Fruit fly (Drosophila melanogaster) whole organism, embryonic: ENCODE data around the gene CG6296.

Experiments
- CG10267 ChIP-seq: fragments of 200-800 bp; sonication (Bioruptor generic); optimal IDR thresholded peaks from 2 replicates; lab custom pipeline; 2018; ENCODE audit warnings: missing biosample characterization, mild to moderate bottlenecking, missing genetic modification characterization, moderate library complexity
- CG10431 ChIP-seq: fragments of 200-800 bp; sonication (Bioruptor generic); optimal IDR thresholded peaks from 3 replicates; lab custom pipeline; 2018; ENCODE audit warnings: missing biosample characterization, mild to moderate bottlenecking, missing genetic modification characterization
- CG1603 ChIP-seq: fragments of 200-800 bp; sonication (Bioruptor generic); optimal IDR thresholded peaks from 2 replicates; lab custom pipeline; 2019; ENCODE audit warnings: missing biosample characterization, mild to moderate bottlenecking, missing genetic modification characterization, moderate library complexity
- CG1832 ChIP-seq: fragments of 200-800 bp; sonication (Bioruptor generic); optimal IDR thresholded peaks from 2 replicates; lab custom pipeline; 2017; ENCODE audit warnings: missing biosample characterization, mild to moderate bottlenecking, missing genetic modification characterization, inconsistent platforms
- CG18764 ChIP-seq: fragments of 200-800 bp; sonication (Bioruptor generic); optimal IDR thresholded peaks from 3 replicates; lab custom pipeline; 2016; ENCODE audit warnings: missing biosample characterization, missing genetic modification characterization
- CG2678 ChIP-seq: fragments of 200-800 bp; sonication (Bioruptor generic); optimal IDR thresholded peaks from 3 replicates; lab custom pipeline; 2019; ENCODE audit warnings: missing biosample characterization, mild to moderate bottlenecking, missing genetic modification characterization, moderate library complexity
- CG30020 ChIP-seq: fragments of 200-800 bp; optimal IDR thresholded peaks from 2 replicates; lab custom pipeline; 2019; ENCODE audit warnings: missing biosample characterization, mild to moderate bottlenecking, missing genetic modification characterization, moderate library complexity
- CG30431 ChIP-seq: fragments of 200-800 bp; sonication (Bioruptor generic); optimal IDR thresholded peaks from 2 replicates; lab custom pipeline; 2017; ENCODE audit warnings: missing biosample characterization, missing genetic modification characterization
- CG31365 ChIP-seq: fragments of 200-800 bp; sonication (Bioruptor generic); optimal IDR thresholded peaks from 2 replicates; lab custom pipeline; 2018; ENCODE audit warnings: missing biosample characterization, mild to moderate bottlenecking, missing genetic modification characterization
- CG32772 ChIP-seq: fragments of 200-800 bp; sonication (Bioruptor generic); IDR thresholded peaks from 2 replicates; pipeline ENCODE4 v1.3.6; 2022; ENCODE audit warnings: missing biosample characterization, missing genetic modification characterization
- CG42726 ChIP-seq: fragments of 200-800 bp; sonication (Bioruptor generic); IDR thresholded peaks from 2 replicates; pipeline ENCODE4 v1.3.6; 2022; ENCODE audit warnings: missing biosample characterization, missing genetic modification characterization; ENCODE audit not compliant: partially characterized antibody
- CG8290 ChIP-seq, 3 experiments: fragments of 200-800 bp; sonication (Bioruptor generic); optimal IDR thresholded peaks; 2 replicates each; lab custom pipeline; 2016 to 2019; ENCODE audit warnings: missing biosample characterization in 3 of 3, missing genetic modification characterization in 3 of 3, mild to moderate bottlenecking in 2 of 3, moderate library complexity in 1 of 3
- CG8924 ChIP-seq: fragments of 200-800 bp; optimal IDR thresholded peaks from 3 replicates; lab custom pipeline; 2019; ENCODE audit warnings: missing biosample characterization, mild to moderate bottlenecking, missing genetic modification characterization, moderate library complexity
- CG9609 ChIP-seq: fragments of 200-800 bp; sonication (Bioruptor generic); optimal IDR thresholded peaks from 3 replicates; lab custom pipeline; 2016; ENCODE audit warnings: missing biosample characterization, missing genetic modification characterization
- CG9932 ChIP-seq: fragments of 200-800 bp; sonication (Bioruptor generic); IDR thresholded peaks from 2 replicates; pipeline ENCODE4 v1.3.6; 2022; ENCODE audit warnings: missing biosample characterization, missing genetic modification characterization
- Camta ChIP-seq: fragments of 200-800 bp; sonication (Bioruptor generic); optimal IDR thresholded peaks from 2 replicates; lab custom pipeline; 2016; ENCODE audit warnings: missing biosample characterization, missing genetic modification characterization
- Dp ChIP-seq: fragments of 200-800 bp; sonication (Bioruptor generic); optimal IDR thresholded peaks from 2 replicates; lab custom pipeline; 2018; ENCODE audit warnings: missing biosample characterization, mild to moderate bottlenecking, missing genetic modification characterization, moderate library complexity
- E2f2 ChIP-seq: fragments of 200-800 bp; sonication (Bioruptor generic); IDR thresholded peaks from 2 replicates; pipeline ENCODE4 v1.3.6; 2022; ENCODE audit warnings: missing biosample characterization, missing genetic modification characterization
- HmgZ ChIP-seq: fragments of 200-800 bp; sonication (Bioruptor generic); optimal IDR thresholded peaks from 2 replicates; lab custom pipeline; 2018; ENCODE audit warnings: missing biosample characterization, mild to moderate bottlenecking, missing genetic modification characterization
- MBD-R2 ChIP-seq: fragments of 200-800 bp; sonication (Bioruptor generic); IDR thresholded peaks from 2 replicates; pipeline ENCODE4 v1.3.6; 2022; ENCODE audit warnings: missing biosample characterization, missing genetic modification characterization
- MTF-1 ChIP-seq: fragments of 200-800 bp; sonication (Bioruptor generic); optimal IDR thresholded peaks from 2 replicates; lab custom pipeline; 2018; ENCODE audit warnings: missing biosample characterization, mild to moderate bottlenecking, missing genetic modification characterization, borderline replicate concordance
- Med ChIP-seq: fragments of 200-800 bp; sonication (Bioruptor generic); peaks from one replicate; lab custom pipeline; 2016; ENCODE audit warnings: missing biosample characterization, missing genetic modification characterization, mild to moderate bottlenecking, inconsistent platforms, moderate library complexity
- Myb ChIP-seq: fragments of 200-800 bp; sonication (Bioruptor generic); optimal IDR thresholded peaks from 2 replicates; lab custom pipeline; 2016; ENCODE audit warnings: missing biosample characterization, missing genetic modification characterization
- NK7.1 ChIP-seq: fragments of 200-800 bp; sonication (Bioruptor generic); optimal IDR thresholded peaks from 3 replicates; lab custom pipeline; 2016; ENCODE audit warnings: missing biosample characterization, missing genetic modification characterization
- Nf-YC ChIP-seq: fragments of 200-800 bp; optimal IDR thresholded peaks from 3 replicates; lab custom pipeline; 2019; ENCODE audit warnings: missing biosample characterization, mild to moderate bottlenecking, missing genetic modification characterization, moderate library complexity
- Ravus ChIP-seq: fragments of 200-800 bp; sonication (Bioruptor generic); IDR thresholded peaks from 2 replicates; pipeline ENCODE4 v1.3.6; 2022; ENCODE audit warnings: missing biosample characterization, missing genetic modification characterization
- YL-1 ChIP-seq: fragments of 200-800 bp; sonication (Bioruptor generic); optimal IDR thresholded peaks from 3 replicates; lab custom pipeline; 2017; ENCODE audit warnings: missing biosample characterization, mild to moderate bottlenecking, missing genetic modification characterization
- amos ChIP-seq: fragments of 200-800 bp; sonication (Bioruptor generic); IDR thresholded peaks from 2 replicates; pipeline ENCODE4 v1.3.6; 2022; ENCODE audit warnings: missing biosample characterization, missing genetic modification characterization; ENCODE audit not compliant: partially characterized antibody
- ara ChIP-seq: fragments of 200-800 bp; sonication (Bioruptor generic); IDR thresholded peaks from 2 replicates; pipeline ENCODE4 v1.3.6; 2022; ENCODE audit warnings: missing biosample characterization, missing genetic modification characterization
- ci ChIP-seq: fragments of 200-800 bp; sonication (Bioruptor generic); IDR thresholded peaks from 3 replicates; pipeline ENCODE4 v1.3.6; 2022; ENCODE audit warnings: missing biosample characterization, missing genetic modification characterization
- dan ChIP-seq: fragments of 200-800 bp; sonication (Bioruptor generic); IDR thresholded peaks from 2 replicates; pipeline ENCODE4 v1.3.6; 2022; ENCODE audit warnings: missing biosample characterization, missing genetic modification characterization
- danr ChIP-seq: fragments of 200-800 bp; sonication (Bioruptor generic); IDR thresholded peaks from 2 replicates; pipeline ENCODE4 v1.3.6; 2022; ENCODE audit warnings: missing biosample characterization, missing genetic modification characterization
- en ChIP-seq: fragments of 200-800 bp; sonication (Bioruptor generic); optimal IDR thresholded peaks from 2 replicates; lab custom pipeline; 2016; ENCODE audit warnings: missing biosample characterization, missing genetic modification characterization
- grn ChIP-seq: fragments of 200-800 bp; sonication (Bioruptor generic); optimal IDR thresholded peaks from 3 replicates; lab custom pipeline; 2017; ENCODE audit warnings: missing biosample characterization, missing genetic modification characterization
- gsb-n ChIP-seq: fragments of 200-800 bp; sonication (Bioruptor generic); optimal IDR thresholded peaks from 3 replicates; lab custom pipeline; 2018; ENCODE audit warnings: missing biosample characterization, mild to moderate bottlenecking, missing genetic modification characterization
- her ChIP-seq: fragments of 200-800 bp; sonication (Bioruptor generic); optimal IDR thresholded peaks from 2 replicates; lab custom pipeline; 2016; ENCODE audit warnings: missing biosample characterization, missing genetic modification characterization
- kay ChIP-seq: fragments of 200-800 bp; sonication (Bioruptor generic); optimal IDR thresholded peaks from 2 replicates; lab custom pipeline; 2016; ENCODE audit warnings: missing biosample characterization, missing genetic modification characterization
- lab ChIP-seq: fragments of 200-800 bp; sonication (Bioruptor generic); optimal IDR thresholded peaks from 3 replicates; lab custom pipeline; 2017; ENCODE audit warnings: missing biosample characterization, missing genetic modification characterization, mild to moderate bottlenecking, moderate library complexity, missing genetic modification reagents
- lola ChIP-seq, 3 experiments: fragments of >200 bp in 2 of 3; fragments of 200-800 bp in 1 of 3; sonication (Bioruptor generic) in 1 of 3; optimal IDR thresholded peaks; 2 replicates each; lab custom pipeline; 2017 to 2019; ENCODE audit warnings: missing biosample characterization in 3 of 3, missing genetic modification characterization in 3 of 3, mild to moderate bottlenecking in 1 of 3, moderate library complexity in 1 of 3
- mam ChIP-seq: fragments of 200-800 bp; sonication (Bioruptor generic); optimal IDR thresholded peaks from 3 replicates; lab custom pipeline; 2016; ENCODE audit warnings: missing biosample characterization, missing genetic modification characterization
- mld ChIP-seq: fragments of 200-800 bp; sonication (Bioruptor generic); IDR thresholded peaks from 3 replicates; pipeline ENCODE4 v1.3.6; 2022; ENCODE audit warnings: missing biosample characterization, missing genetic modification characterization; ENCODE audit not compliant: partially characterized antibody
- nerfin-1 ChIP-seq: fragments of 200-800 bp; sonication (Bioruptor generic); optimal IDR thresholded peaks from 3 replicates; lab custom pipeline; 2019; ENCODE audit warnings: missing biosample characterization, mild to moderate bottlenecking, missing genetic modification characterization, moderate library complexity
- pzg ChIP-seq: fragments of 200-800 bp; sonication (Bioruptor generic); optimal IDR thresholded peaks from 3 replicates; lab custom pipeline; 2018; ENCODE audit warnings: missing biosample characterization, mild to moderate bottlenecking, missing genetic modification characterization, moderate library complexity
- rib ChIP-seq: fragments of 200-800 bp; sonication (Bioruptor generic); IDR thresholded peaks from 2 replicates; pipeline ENCODE4 v1.3.6; 2022; ENCODE audit warnings: missing biosample characterization, missing genetic modification characterization
- sd ChIP-seq: fragments of 200-800 bp; sonication (Bioruptor generic); optimal IDR thresholded peaks from 3 replicates; lab custom pipeline; 2018; ENCODE audit warnings: missing biosample characterization, mild to moderate bottlenecking, missing genetic modification characterization, moderate library complexity
- slbo ChIP-seq: fragments of 200-800 bp; sonication (Bioruptor generic); IDR thresholded peaks from 2 replicates; pipeline ENCODE4 v1.3.6; 2022; ENCODE audit warnings: missing biosample characterization, missing genetic modification characterization
- sug ChIP-seq: fragments of 200-800 bp; optimal IDR thresholded peaks from 2 replicates; lab custom pipeline; 2019; ENCODE audit warnings: missing biosample characterization, mild to moderate bottlenecking, missing genetic modification characterization, moderate library complexity
- unc-4 ChIP-seq: fragments of 200-800 bp; sonication (Bioruptor generic); IDR thresholded peaks from 2 replicates; pipeline ENCODE4 v1.3.6; 2022; ENCODE audit warnings: missing biosample characterization, missing genetic modification characterization; ENCODE audit not compliant: partially characterized antibody
- wek ChIP-seq: fragments of 200-800 bp; sonication (Bioruptor generic); optimal IDR thresholded peaks from 3 replicates; lab custom pipeline; 2018; ENCODE audit warnings: missing biosample characterization, mild to moderate bottlenecking, missing genetic modification characterization, moderate library complexity

CG6296 gene

DNA sequence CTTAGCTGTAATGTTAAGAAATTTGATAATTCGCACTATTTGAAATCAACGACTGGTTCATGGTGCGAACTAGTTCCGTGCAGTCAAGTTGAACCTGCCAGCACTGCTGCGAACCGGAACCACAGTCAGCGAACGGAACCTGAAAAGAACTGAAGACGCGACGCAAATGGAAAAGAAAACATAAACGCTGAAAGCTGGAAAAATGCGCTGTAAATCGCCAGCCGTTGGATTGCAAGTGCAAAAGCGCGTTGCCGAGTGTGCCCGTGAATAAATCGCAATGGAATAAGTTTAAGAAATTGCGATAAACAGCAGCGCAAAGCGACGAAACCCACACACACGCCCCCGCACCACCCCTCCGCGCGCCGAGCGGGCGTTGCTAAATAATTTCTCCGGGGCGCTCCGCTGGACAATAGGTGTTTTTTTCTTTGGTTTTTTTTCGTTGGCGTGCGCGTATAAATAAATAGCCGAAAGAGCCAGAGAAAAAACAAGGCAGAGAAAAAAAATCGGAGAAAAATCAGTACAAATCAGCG is 38.4 kb downstream of the CG6296 start, which contains the start of gene CG5521 (continued):
- TF ChIP-seq danr (GFP tag; lab: Robert Waterston, UW): no peak
- TF ChIP-seq CG1603 (tag; lab: Kevin White, UChicago): peak; percentile 2
- peak; percentile 78; the same call in 1 of the 2 replicates for TF ChIP-seq amos (GFP tag; lab: Robert Waterston, UW)
- TF ChIP-seq Dp (GFP tag; lab: Kevin White, UChicago): peak; percentile 10
- TF ChIP-seq kay: no peak
- peak; percentile 63 for TF ChIP-seq CG42726 (GFP tag; lab: Robert Waterston, UW)
- no peak for TF ChIP-seq CG8290 (GFP tag; optimal IDR thresholded peaks at IDR 0.05; lab: Kevin White, UChicago)
- TF ChIP-seq CG8290 (tag; optimal IDR thresholded peaks at IDR 0.05; lab: Kevin White, UChicago): peak in 1 of 2 experiments; percentile 32
- no peak for TF ChIP-seq wek (GFP tag; lab: Kevin White, UChicago)
- no peak for TF ChIP-seq dan
- TF ChIP-seq rib (GFP tag; lab: Robert Waterston, UW): peak; percentile 48; the same call in 1 of the 2 replicates
- no peak for TF ChIP-seq CG18764 (GFP tag; lab: Kevin White, UChicago)
- no peak for TF ChIP-seq NK7.1 (GFP tag; lab: Kevin White, UChicago)
- peak; percentile 76 for TF ChIP-seq YL-1 (GFP tag; lab: Kevin White, UChicago)
- no peak for TF ChIP-seq Ravus (GFP tag; lab: Robert Waterston, UW)
- TF ChIP-seq mam (GFP tag; lab: Kevin White, UChicago): no peak
- 0 out of 2 replicates have a peak, but pooled peaks have one; percentile 23 for TF ChIP-seq unc-4 (GFP tag; lab: Robert Waterston, UW)
- peak; percentile 5 for TF ChIP-seq her (GFP tag; lab: Kevin White, UChicago)
- peak; percentile 24; the same call in 1 of the 2 replicates for TF ChIP-seq E2f2
- TF ChIP-seq pzg (GFP tag; lab: Kevin White, UChicago): peak; percentile 47
- TF ChIP-seq sd (tag; lab: Kevin White, UChicago): peak; percentile 21
- no peak for TF ChIP-seq en (GFP tag; lab: Kevin White, UChicago)
- peak; percentile 74 for TF ChIP-seq MBD-R2 (GFP tag; lab: Robert Waterston, UW)
- no peak for TF ChIP-seq grn (GFP tag; lab: Kevin White, UChicago)
- TF ChIP-seq CG9932: 0 out of 2 replicates have a peak, but pooled peaks have one; percentile 16
- TF ChIP-seq sug (tag; lab: Kevin White, UChicago): peak; percentile 13
- TF ChIP-seq MTF-1: no peak
- no peak for TF ChIP-seq CG8924
- TF ChIP-seq CG32772 (GFP tag; lab: Robert Waterston, UW): peak; percentile 50; the same call in 1 of the 2 replicates
- TF ChIP-seq CG30020 (tag; lab: Kevin White, UChicago): no peak
- no peak for TF ChIP-seq CG10431
- TF ChIP-seq Myb (GFP tag; lab: Kevin White, UChicago): peak; percentile 88
- TF ChIP-seq CG10267: peak; percentile 2
- TF ChIP-seq CG9609 (GFP tag; lab: Kevin White, UChicago): no peak
- peak; percentile 7 for TF ChIP-seq HmgZ
- peak; percentile 11 for TF ChIP-seq CG2678 (tag; lab: Kevin White, UChicago)
- TF ChIP-seq ci (GFP tag; lab: Robert Waterston, UW): 0 out of 3 replicates have a peak, but pooled peaks have one; percentile 38
- TF ChIP-seq nerfin-1 (tag; lab: Kevin White, UChicago): peak; percentile 3
- peak; percentile 67 for TF ChIP-seq Med (GFP tag; lab: Kevin White, UChicago)
- no peak for TF ChIP-seq gsb-n (tag; lab: Kevin White, UChicago)
- peak; percentile 7 for TF ChIP-seq lab
- no peak for TF ChIP-seq Camta (GFP tag; lab: Kevin White, UChicago)
- no peak for TF ChIP-seq CG31365 (tag; lab: Kevin White, UChicago)
- TF ChIP-seq ara (GFP tag; lab: Robert Waterston, UW): 0 out of 2 replicates have a peak, but pooled peaks have one; percentile 24
- peak; percentile 11 for TF ChIP-seq Nf-YC (tag; lab: Kevin White, UChicago)
- no peak for TF ChIP-seq CG1832 (GFP tag; lab: Kevin White, UChicago)
- no peak for TF ChIP-seq lola (GFP tag; optimal IDR thresholded peaks at IDR 0.05; lab: Kevin White, UChicago)
- no peak for TF ChIP-seq mld (GFP tag; lab: Robert Waterston, UW)
- TF ChIP-seq slbo (GFP tag; lab: Robert Waterston, UW): peak; percentile 25; the same call in 1 of the 2 replicates
- TF ChIP-seq CG30431 (GFP tag; lab: Kevin White, UChicago): no peak
